Fruit fly (Drosophila melanogaster) whole organism, adult: Measurements from ENCODE around the gene hth.

ENCODE experiments used
- CG12768 ChIP-seq: fragments of 200-800 bp; sonication (Bioruptor generic); optimal IDR thresholded peaks from 2 replicates; lab custom pipeline; 2017; ENCODE audit warnings: missing biosample characterization, missing genetic modification characterization, mild to moderate bottlenecking, moderate library complexity, missing genetic modification reagents
- CG33017 ChIP-seq: fragments of 200-800 bp; sonication (Bioruptor generic); optimal IDR thresholded peaks from 2 replicates; lab custom pipeline; 2018; ENCODE audit warnings: missing biosample characterization, mild to moderate bottlenecking, missing genetic modification characterization, moderate library complexity
- CG7101 ChIP-seq: fragments of 200-800 bp; sonication (Bioruptor generic); optimal IDR thresholded peaks from 2 replicates; lab custom pipeline; 2018; ENCODE audit warnings: missing biosample characterization, mild to moderate bottlenecking, missing genetic modification characterization, moderate library complexity
- bab1 ChIP-seq: fragments of 200-800 bp; sonication (Bioruptor generic); optimal IDR thresholded peaks from 3 replicates; lab custom pipeline; 2019; ENCODE audit warnings: missing biosample characterization, mild to moderate bottlenecking, missing genetic modification characterization, moderate library complexity
- ovo ChIP-seq: fragments of 200-800 bp; sonication (Bioruptor generic); optimal IDR thresholded peaks from 2 replicates; lab custom pipeline; 2016; ENCODE audit warnings: missing biosample characterization, missing genetic modification characterization
- tj ChIP-seq: fragments of 200-800 bp; sonication (Bioruptor generic); optimal IDR thresholded peaks from 3 replicates; lab custom pipeline; 2017; ENCODE audit warnings: missing biosample characterization, mild to moderate bottlenecking, missing genetic modification characterization, moderate library complexity
- toe ChIP-seq: fragments of 200-800 bp; sonication (Bioruptor generic); optimal IDR thresholded peaks from 2 replicates; lab custom pipeline; 2016; ENCODE audit warnings: missing biosample characterization, missing genetic modification characterization

DNA sequence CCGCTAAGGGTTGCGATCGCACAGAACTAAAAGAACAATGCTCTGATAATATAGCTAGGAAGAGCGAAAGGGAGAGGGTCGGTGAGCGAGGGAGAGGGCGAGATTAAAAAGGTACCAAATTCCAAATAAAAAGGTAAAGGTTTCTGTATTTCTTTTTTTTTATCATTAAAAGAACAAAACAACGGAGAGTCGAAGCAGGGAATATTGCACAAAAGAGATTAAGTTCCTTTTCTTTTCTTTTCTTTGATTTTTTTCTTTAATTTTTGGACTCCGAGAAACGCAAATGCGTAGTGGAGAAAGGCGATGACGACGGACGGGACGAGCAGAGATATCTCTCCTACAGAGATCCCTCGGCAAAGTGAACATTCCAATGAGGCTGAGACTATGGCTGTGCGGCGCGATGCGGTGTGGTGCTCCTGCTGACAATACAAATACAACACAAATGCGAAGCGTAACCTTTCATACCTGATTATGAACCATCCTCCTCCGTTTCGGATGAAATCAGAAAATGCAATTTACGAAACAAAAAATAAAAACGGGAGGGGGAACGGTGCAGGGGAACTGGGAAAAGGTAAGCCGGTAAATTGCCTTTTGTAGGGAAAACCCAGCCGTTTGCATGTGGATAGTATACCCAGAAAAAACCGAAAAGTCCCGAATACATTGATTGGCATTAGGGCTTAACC, 39.6 kb downstream of the hth start:
- TF ChIP-seq tj (GFP tag; lab: Kevin White, UChicago) (no peak), CG33017 (no peak), CG12768 (GFP tag; lab: Kevin White, UChicago) (no peak), CG7101 (tag; lab: Kevin White, UChicago) (no peak), bab1 (GFP tag; lab: Kevin White, UChicago) (no peak), toe (GFP tag; lab: Kevin White, UChicago) (no peak), ovo (no peak)
